Worm (Caenorhabditis elegans) whole organism, midembryonic: Measurements from ENCODE around the gene F47B8.13.

Source experiments
- T22C8.4 ChIP-seq: fragments of 200-800 bp; sonication (Bioruptor generic); IDR thresholded peaks from 2 replicates; pipeline ENCODE4 v1.3.6; 2022; ENCODE audit warnings: missing genetic modification characterization, missing compliant biosample characterization
- cog-1 ChIP-seq: sonication (generic microtip); optimal IDR thresholded peaks from 2 replicates; lab custom pipeline; 2016; ENCODE audit warnings: missing genetic modification characterization, missing compliant biosample characterization
- flt-1 ChIP-seq: fragments of 200-800 bp; sonication (Bioruptor generic); IDR thresholded peaks from 2 replicates; pipeline ENCODE4 v1.3.6; 2022; ENCODE audit warnings: missing genetic modification characterization, missing compliant biosample characterization
- klf-2 ChIP-seq: fragments of 200-800 bp; sonication (Bioruptor generic); conservative IDR thresholded peaks from 2 replicates; pipeline ENCODE4 v1.3.6; 2022; ENCODE audit warnings: missing genetic modification reagents, missing genetic modification characterization, missing compliant biosample characterization
- med-1 ChIP-seq: sonication (generic microtip); optimal IDR thresholded peaks from 2 replicates; lab custom pipeline; 2017; ENCODE audit warnings: missing genetic modification characterization, mild to moderate bottlenecking, missing compliant biosample characterization, antibody characterized with exemption, missing genetic modification reagents; ENCODE audit not compliant: insufficient read depth
- ref-1 ChIP-seq: fragments of 200-800 bp; sonication (Bioruptor generic); conservative IDR thresholded peaks from 2 replicates; pipeline ENCODE4 v1.3.6; 2022; ENCODE audit warnings: missing genetic modification reagents, missing genetic modification characterization, missing compliant biosample characterization
- ztf-23 ChIP-seq: fragments of 200-800 bp; sonication (Bioruptor generic); IDR thresholded peaks from 2 replicates; pipeline ENCODE4 v1.3.6; 2022; ENCODE audit warnings: missing genetic modification reagents, missing genetic modification characterization, missing compliant biosample characterization
- ztf-29 ChIP-seq: fragments of 200-800 bp; sonication (Bioruptor generic); IDR thresholded peaks from 2 replicates; pipeline ENCODE4 v1.3.6; 2022; ENCODE audit warnings: missing genetic modification reagents, missing genetic modification characterization, missing compliant biosample characterization

DNA sequence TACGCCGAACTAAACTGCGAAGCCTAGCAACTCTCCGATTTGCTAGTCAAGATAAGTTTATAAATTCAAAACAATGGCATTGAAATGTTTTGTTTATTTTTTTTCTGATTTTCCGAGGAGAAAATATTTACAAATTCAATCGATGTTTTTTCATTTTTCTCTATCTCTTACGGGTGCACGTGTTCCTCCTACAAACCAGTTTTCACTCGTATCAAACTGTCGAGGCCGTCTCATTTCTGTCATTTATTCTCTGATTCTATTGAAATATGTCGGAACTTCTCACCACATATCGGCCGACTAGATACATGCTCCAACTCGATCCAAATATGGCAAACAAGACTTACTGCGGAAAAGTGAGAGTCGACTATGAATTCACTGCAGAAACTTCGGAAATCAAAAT, 11.9 kb upstream of the F47B8.13 start, which contains the start of gene F47B8.8:
- TF ChIP-seq flt-1 (GFP tag; lab: Robert Waterston, UW) (no peak), ztf-29 (GFP tag; lab: Robert Waterston, UW) (no peak), ztf-23 (no peak), klf-2 (GFP tag; lab: Robert Waterston, UW) (no peak), med-1 (GFP tag; lab: Kevin White, UChicago) (no peak), T22C8.4 (GFP tag; lab: Robert Waterston, UW) (no peak), ref-1 (GFP tag; lab: Robert Waterston, UW) (no peak), cog-1 (no peak)
